Worm (Caenorhabditis elegans): ENCODE measurements around the gene ccar-1.
A peak's percentile ranks its signal among the peaks of the same experiment; 100 is the strongest.

ccar-1 gene

DNA sequence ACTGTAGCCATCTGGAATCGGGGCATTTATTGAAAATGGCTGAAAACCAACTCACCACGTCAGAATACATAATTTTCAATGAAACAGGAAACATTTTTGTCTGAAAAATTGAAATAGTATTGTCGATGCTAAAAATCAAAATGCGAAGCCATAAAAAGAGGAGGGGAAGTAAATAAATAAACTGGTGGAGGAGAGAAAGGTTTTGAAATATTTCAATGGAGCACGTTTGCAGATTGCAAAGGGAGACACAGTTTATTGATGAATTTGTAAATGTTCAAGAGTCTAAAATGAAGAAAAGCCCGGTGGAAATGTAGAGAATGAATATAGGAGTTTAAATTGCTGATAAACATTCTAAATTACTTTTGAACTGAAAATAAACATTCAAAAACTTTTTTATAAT is 31.7 kb downstream of the ccar-1 start, which contains the start of gene F52B11.5:
Gene F52B11.5 (minus strand): TSS at position 178 of the 400 bp plus-strand sequence.
- TF ChIP-seq fos-1 (tag; optimal IDR thresholded peaks at IDR 0.05) = peak; percentile 35
- no peak for TF ChIP-seq unc-62 (GFP tag; optimal IDR thresholded peaks at IDR 0.05)
- no peak for TF ChIP-seq ama-1 (optimal IDR thresholded peaks at IDR 0.05)
- TF ChIP-seq lsy-2 (tag; optimal IDR thresholded peaks at IDR 0.05) = no peak
- TF ChIP-seq ztf-11 (tag; optimal IDR thresholded peaks at IDR 0.05) = no peak
- TF ChIP-seq sem-4 (tag; optimal IDR thresholded peaks at IDR 0.05) = no peak
- TF ChIP-seq sma-9 (GFP tag; optimal IDR thresholded peaks at IDR 0.05) = no peak
- TF ChIP-seq sma-9 (tag; optimal IDR thresholded peaks at IDR 0.05) = no peak
- no peak for TF ChIP-seq elt-3 (tag; optimal IDR thresholded peaks at IDR 0.05)
- no peak for TF ChIP-seq zag-1 (tag; optimal IDR thresholded peaks at IDR 0.05)
- TF ChIP-seq unc-55 (GFP tag; optimal IDR thresholded peaks at IDR 0.05) = peak; percentile 65
- peak; percentile 71 for TF ChIP-seq nhr-129 (tag; optimal IDR thresholded peaks at IDR 0.05)
- no peak for TF ChIP-seq lin-11 (tag; optimal IDR thresholded peaks at IDR 0.05)
- peak; percentile 22 for TF ChIP-seq crh-2 (tag; optimal IDR thresholded peaks at IDR 0.05)
- no peak for TF ChIP-seq peb-1 (tag; optimal IDR thresholded peaks at IDR 0.05)
- no peak for TF ChIP-seq mbf-1 (tag; optimal IDR thresholded peaks at IDR 0.05)
- TF ChIP-seq blmp-1 (tag; optimal IDR thresholded peaks at IDR 0.05; ENCODE audit: insufficient read depth) = no peak
- no peak for TF ChIP-seq ZK546.5 (tag; optimal IDR thresholded peaks at IDR 0.05)
- no peak for TF ChIP-seq skn-1 (tag; optimal IDR thresholded peaks at IDR 0.05)
- no peak for TF ChIP-seq dmd-4 (tag; optimal IDR thresholded peaks at IDR 0.05)
- no peak for TF ChIP-seq mab-5 (tag; optimal IDR thresholded peaks at IDR 0.05)
- no peak for TF ChIP-seq aly-2 (tag; optimal IDR thresholded peaks at IDR 0.05)
- no peak for TF ChIP-seq nhr-10 (tag; optimal IDR thresholded peaks at IDR 0.05)
- no peak for TF ChIP-seq nhr-25 (tag; optimal IDR thresholded peaks at IDR 0.05)
- peak; percentile 62 for TF ChIP-seq C34F6.9 (tag; optimal IDR thresholded peaks at IDR 0.05)
- no peak for TF ChIP-seq nhr-77 (tag; optimal IDR thresholded peaks at IDR 0.05)

DNA sequence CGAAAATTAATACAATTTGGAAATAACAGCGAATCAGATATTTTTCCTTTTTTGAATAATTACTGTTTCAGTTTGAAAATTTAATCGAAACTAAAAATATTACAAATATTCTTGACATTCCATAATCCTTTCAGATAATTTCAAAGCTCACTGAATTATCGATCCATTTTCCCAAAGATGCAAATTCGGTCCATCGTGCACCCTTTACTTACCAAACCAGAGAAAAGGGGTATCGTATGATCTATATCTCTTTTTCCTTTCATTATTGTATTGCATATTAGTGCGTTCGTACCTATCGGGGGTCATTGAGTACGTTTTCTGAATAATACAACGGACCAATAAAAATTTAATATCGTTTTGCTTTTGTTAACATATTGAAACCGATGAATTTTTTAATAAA is 33.4 kb downstream of the ccar-1 start:
- no peak for TF ChIP-seq lin-39 (tag; optimal IDR thresholded peaks at IDR 0.05)
- no peak for TF ChIP-seq lin-11 (tag; optimal IDR thresholded peaks at IDR 0.05)
- no peak for TF ChIP-seq nhr-10 (tag; optimal IDR thresholded peaks at IDR 0.05)
- no peak for TF ChIP-seq elt-1 (tag; optimal IDR thresholded peaks at IDR 0.05)
- no peak for TF ChIP-seq nhr-129 (tag; optimal IDR thresholded peaks at IDR 0.05)
- no peak for TF ChIP-seq ama-1 (optimal IDR thresholded peaks at IDR 0.05)
- no peak for TF ChIP-seq sma-9 (GFP tag; optimal IDR thresholded peaks at IDR 0.05)
- TF ChIP-seq sma-9 (tag; optimal IDR thresholded peaks at IDR 0.05) = no peak
- no peak for TF ChIP-seq dmd-4 (tag; optimal IDR thresholded peaks at IDR 0.05)
- TF ChIP-seq F13H6.1 (tag; optimal IDR thresholded peaks at IDR 0.05) = no peak
- no peak for TF ChIP-seq gmeb-1 (tag; optimal IDR thresholded peaks at IDR 0.05)
- TF ChIP-seq nhr-237 (tag; optimal IDR thresholded peaks at IDR 0.05) = no peak
- TF ChIP-seq sem-4 (tag; optimal IDR thresholded peaks at IDR 0.05) = no peak
- no peak for TF ChIP-seq snpc-4 (tag; optimal IDR thresholded peaks at IDR 0.05)
- TF ChIP-seq nhr-23 (tag; optimal IDR thresholded peaks at IDR 0.05) = no peak
- TF ChIP-seq fos-1 (tag; optimal IDR thresholded peaks at IDR 0.05) = no peak
- no peak for TF ChIP-seq unc-55 (GFP tag; optimal IDR thresholded peaks at IDR 0.05)

DNA sequence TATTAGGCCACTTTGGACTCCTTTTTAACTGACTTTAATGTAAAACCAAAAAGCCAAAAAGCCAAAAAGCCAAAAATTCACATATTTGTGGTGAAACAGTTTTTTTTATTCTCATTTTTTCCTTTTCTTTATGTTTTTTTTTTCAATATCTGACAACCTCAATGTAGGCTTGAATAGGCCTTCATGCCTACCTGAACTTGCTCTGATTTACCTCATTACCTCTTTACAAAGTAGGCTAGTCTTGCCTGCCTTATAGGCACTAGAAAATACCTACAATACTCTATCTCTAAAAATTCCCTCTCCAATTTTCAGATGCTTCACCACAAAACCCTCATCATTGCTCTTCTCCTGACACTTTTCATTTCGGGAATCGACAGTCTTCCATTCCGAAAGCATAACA is 34.9 kb downstream of the ccar-1 start, which contains the start of gene ins-34:
Gene ins-34 (plus strand): TSS at position 301 of the 400 bp plus-strand sequence.
- TF ChIP-seq nhr-10 (tag; optimal IDR thresholded peaks at IDR 0.05) (no peak), ztf-1 (GFP tag; conservative IDR thresholded peaks at IDR 0.05) (no peak), sma-3 (GFP tag; optimal IDR thresholded peaks at IDR 0.05) (no peak), Y55F3AM.14 (GFP tag; optimal IDR thresholded peaks at IDR 0.05) (no peak), nhr-6 (tag; optimal IDR thresholded peaks at IDR 0.05) (no peak), nhr-25 (tag; optimal IDR thresholded peaks at IDR 0.05) (no peak), ceh-16 (tag; optimal IDR thresholded peaks at IDR 0.05) (no peak), unc-55 (GFP tag; optimal IDR thresholded peaks at IDR 0.05) (no peak), crh-2 (tag; optimal IDR thresholded peaks at IDR 0.05) (no peak), lin-11 (tag; optimal IDR thresholded peaks at IDR 0.05) (no peak), mbf-1 (tag; optimal IDR thresholded peaks at IDR 0.05) (no peak), snpc-4 (tag; optimal IDR thresholded peaks at IDR 0.05) (no peak)

- no peak for TF ChIP-seq nhr-23 (tag; optimal IDR thresholded peaks at IDR 0.05)
- TF ChIP-seq aly-2 (tag; optimal IDR thresholded peaks at IDR 0.05) = no peak
- no peak for TF ChIP-seq nhr-6 (tag; optimal IDR thresholded peaks at IDR 0.05)
- no peak for TF ChIP-seq zag-1 (tag; optimal IDR thresholded peaks at IDR 0.05)
- no peak for TF ChIP-seq nhr-129 (tag; optimal IDR thresholded peaks at IDR 0.05)
- TF ChIP-seq egl-27 (tag; optimal IDR thresholded peaks at IDR 0.05) = no peak
Measured at ce11 chrIV:14107647-14108046, 36.3 kb downstream of the ccar-1 start.
